Worm (Caenorhabditis elegans) whole organism, L1 larva: ENCODE results near the gene Y56A3A.28.

Experiments
- jun-1 ChIP-seq: fragments of 150-350 bp; optimal IDR thresholded peaks from 2 replicates; lab custom pipeline; 2014; ENCODE audit warnings: missing biosample characterization, missing genetic modification reagents, missing genetic modification characterization
- nhr-12 ChIP-seq: sonication (generic microtip); optimal IDR thresholded peaks from 2 replicates; lab custom pipeline; 2017; ENCODE audit warnings: missing biosample characterization, missing genetic modification characterization
- snpc-4 ChIP-seq: fragments of 150-350 bp; optimal IDR thresholded peaks from 2 replicates; lab custom pipeline; 2014; ENCODE audit warnings: missing biosample characterization, missing genetic modification characterization
- unc-30 ChIP-seq: sonication (generic microtip); optimal IDR thresholded peaks from 2 replicates; lab custom pipeline; 2017; ENCODE audit warnings: missing biosample characterization, missing genetic modification characterization

DNA sequence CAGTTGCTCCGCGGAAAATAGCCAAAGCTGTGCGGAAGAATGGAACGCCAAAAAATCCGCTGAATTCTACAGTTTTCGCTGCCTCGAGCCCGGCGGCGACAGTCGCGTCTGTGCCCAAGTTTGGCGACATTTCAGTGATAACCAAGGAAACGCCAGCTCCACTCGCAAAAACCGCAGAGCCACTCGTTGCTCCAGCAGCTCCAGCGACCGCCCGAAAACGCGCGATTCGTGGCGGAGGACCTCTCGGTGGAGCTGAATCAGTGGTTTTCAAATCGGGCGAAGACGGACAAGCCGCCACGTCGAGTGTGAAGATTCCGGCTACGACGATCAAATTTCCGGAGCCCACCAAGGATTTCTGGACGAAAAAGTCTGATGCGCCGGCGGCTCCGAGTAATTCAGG, 54.9 kb downstream of the Y56A3A.28 start:
- TF ChIP-seq snpc-4 (tag; lab: Kevin White, UChicago) (no peak), jun-1 (tag; lab: Kevin White, UChicago) (no peak), unc-30 (tag; lab: Kevin White, UChicago) (no peak), nhr-12 (tag; lab: Kevin White, UChicago) (no peak)
